Worm (Caenorhabditis elegans) whole organism, early embryonic: ENCODE results near the gene K01A2.4.

Experiments used
- B0310.2 ChIP-seq: sonication (generic microtip); optimal IDR thresholded peaks from 2 replicates; lab custom pipeline; 2016; ENCODE audit warnings: mild to moderate bottlenecking, missing genetic modification characterization, missing compliant biosample characterization
- ama-1 ChIP-seq: fragments of 150-350 bp; optimal IDR thresholded peaks from 2 replicates; lab custom pipeline; 2014
- ceh-13 ChIP-seq: fragments of 200-800 bp; sonication (Bioruptor generic); optimal IDR thresholded peaks from 2 replicates; lab custom pipeline; 2018; ENCODE audit warnings: mild to moderate bottlenecking, missing genetic modification characterization, missing compliant biosample characterization
- flt-1 ChIP-seq: fragments of 200-800 bp; sonication (Bioruptor generic); IDR thresholded peaks from 2 replicates; pipeline ENCODE4 v1.3.6; 2022; ENCODE audit warnings: missing genetic modification characterization, missing compliant biosample characterization
- hmbx-1 ChIP-seq: sonication (generic microtip); optimal IDR thresholded peaks from 2 replicates; lab custom pipeline; 2016; ENCODE audit warnings: mild to moderate bottlenecking, missing genetic modification characterization, missing compliant biosample characterization
- hnd-1 ChIP-seq: sonication (generic microtip); optimal IDR thresholded peaks from 2 replicates; lab custom pipeline; 2016; ENCODE audit warnings: missing genetic modification characterization, missing compliant biosample characterization
- scrt-1 ChIP-seq: fragments of 200-800 bp; sonication (Bioruptor generic); IDR thresholded peaks from 2 replicates; pipeline ENCODE4 v1.3.6; 2022; ENCODE audit warnings: missing genetic modification characterization, missing compliant biosample characterization
- sea-1 ChIP-seq: fragments of 200-800 bp; sonication (Bioruptor generic); conservative IDR thresholded peaks from 2 replicates; pipeline ENCODE4 v1.3.6; 2022; ENCODE audit warnings: missing genetic modification characterization, missing compliant biosample characterization
- tra-4 ChIP-seq: sonication (generic microtip); optimal IDR thresholded peaks from 2 replicates; lab custom pipeline; 2017; ENCODE audit warnings: missing genetic modification characterization, missing compliant biosample characterization

- TF ChIP-seq scrt-1 (GFP tag; lab: Robert Waterston, UW) (no peak), hnd-1 (tag; lab: Kevin White, UChicago) (no peak), flt-1 (no peak), ama-1 (lab: Kevin White, UChicago) (no peak), ceh-13 (GFP tag; lab: Kevin White, UChicago) (no peak), hmbx-1 (no peak), B0310.2 (no peak), tra-4 (tag; lab: Kevin White, UChicago) (no peak), sea-1 (GFP tag; lab: Robert Waterston, UW) (no peak)
Observed at ce11 chrII:294606-295005, 12.6 kb upstream of the K01A2.4 start, which contains the start of gene B0432.11.
